Fruit fly (Drosophila melanogaster) whole organism, embryonic: ENCODE results near the gene dind.

Source experiments
- B-H2 ChIP-seq: fragments of 200-800 bp; sonication (Bioruptor generic); optimal IDR thresholded peaks from 2 replicates; lab custom pipeline; 2018; ENCODE audit warnings: missing biosample characterization, mild to moderate bottlenecking, missing genetic modification characterization
- CG11504 ChIP-seq: fragments of 200-800 bp; sonication (Bioruptor generic); optimal IDR thresholded peaks from 3 replicates; lab custom pipeline; 2019; ENCODE audit warnings: missing biosample characterization, mild to moderate bottlenecking, missing genetic modification characterization, moderate library complexity
- CG11695 ChIP-seq: fragments of 200-800 bp; sonication (Bioruptor generic); IDR thresholded peaks from 3 replicates; pipeline ENCODE4 v1.3.6; 2022; ENCODE audit warnings: missing biosample characterization, missing genetic modification characterization
- CG12299 ChIP-seq: fragments of 200-800 bp; sonication (Bioruptor generic); optimal IDR thresholded peaks from 2 replicates; lab custom pipeline; 2018; ENCODE audit warnings: missing biosample characterization, mild to moderate bottlenecking, missing genetic modification characterization
- CG1529 ChIP-seq: fragments of 200-800 bp; sonication (Bioruptor generic); optimal IDR thresholded peaks from 3 replicates; lab custom pipeline; 2018; ENCODE audit warnings: missing biosample characterization, missing genetic modification characterization
- CG17328 ChIP-seq: fragments of 200-800 bp; sonication (Bioruptor generic); IDR thresholded peaks from 2 replicates; pipeline ENCODE4 v1.3.6; 2022; ENCODE audit warnings: missing biosample characterization, missing genetic modification characterization
- CG17361 ChIP-seq: fragments of 200-800 bp; sonication (Bioruptor generic); IDR thresholded peaks from 3 replicates; pipeline ENCODE4 v1.3.6; 2022; ENCODE audit warnings: missing biosample characterization, missing genetic modification characterization
- CG17829 ChIP-seq: fragments of 200-800 bp; optimal IDR thresholded peaks from 2 replicates; lab custom pipeline; 2019; ENCODE audit warnings: missing biosample characterization, mild to moderate bottlenecking, missing genetic modification characterization, moderate library complexity
- CG2116 ChIP-seq: fragments of 200-800 bp; sonication (Bioruptor generic); optimal IDR thresholded peaks from 3 replicates; lab custom pipeline; 2018; ENCODE audit warnings: missing biosample characterization, mild to moderate bottlenecking, missing genetic modification characterization
- CG3407 ChIP-seq: fragments of 200-800 bp; sonication (Bioruptor generic); optimal IDR thresholded peaks from 2 replicates; lab custom pipeline; 2018; ENCODE audit warnings: missing biosample characterization, mild to moderate bottlenecking, missing genetic modification characterization
- CG3838 ChIP-seq: fragments of 200-800 bp; sonication (Bioruptor generic); optimal IDR thresholded peaks from 3 replicates; lab custom pipeline; 2016; ENCODE audit warnings: missing biosample characterization, missing genetic modification characterization
- CG4424 ChIP-seq: fragments of 200-800 bp; sonication (Bioruptor generic); optimal IDR thresholded peaks from 3 replicates; lab custom pipeline; 2016; ENCODE audit warnings: missing biosample characterization, missing genetic modification characterization
- CG5180 ChIP-seq: fragments of 200-800 bp; sonication (Bioruptor generic); optimal IDR thresholded peaks from 3 replicates; lab custom pipeline; 2017; ENCODE audit warnings: missing biosample characterization, missing genetic modification characterization, mild to moderate bottlenecking, moderate library complexity, missing genetic modification reagents
- CG7357 ChIP-seq: fragments of 200-800 bp; sonication (Bioruptor generic); IDR thresholded peaks from 3 replicates; pipeline ENCODE4 v1.3.6; 2022; ENCODE audit warnings: missing biosample characterization, missing genetic modification characterization
- CG8290 ChIP-seq, 3 experiments: fragments of 200-800 bp; sonication (Bioruptor generic); optimal IDR thresholded peaks; 2 replicates each; lab custom pipeline; 2016 to 2019; ENCODE audit warnings: missing biosample characterization in 3 of 3, missing genetic modification characterization in 3 of 3, mild to moderate bottlenecking in 2 of 3, moderate library complexity in 1 of 3
- CG9215 ChIP-seq: fragments of 200-800 bp; sonication (Bioruptor generic); IDR thresholded peaks from 2 replicates; pipeline ENCODE4 v1.3.6; 2022; ENCODE audit warnings: missing biosample characterization, missing genetic modification characterization
- D19A ChIP-seq: fragments of 200-800 bp; optimal IDR thresholded peaks from 3 replicates; lab custom pipeline; 2019; ENCODE audit warnings: missing biosample characterization, mild to moderate bottlenecking, missing genetic modification characterization, moderate library complexity
- E2f1 ChIP-seq: fragments of 200-800 bp; sonication (Bioruptor generic); IDR thresholded peaks from 2 replicates; pipeline ENCODE4 v1.3.6; 2022; ENCODE audit warnings: missing biosample characterization, missing genetic modification characterization
- ERR ChIP-seq: fragments of 200-800 bp; sonication (Bioruptor generic); optimal IDR thresholded peaks from 2 replicates; lab custom pipeline; 2016; ENCODE audit warnings: missing biosample characterization, missing genetic modification characterization
- Eip74EF ChIP-seq, 2 experiments: fragments of 200-800 bp in 1 of 2; fragments of >200 bp in 1 of 2; sonication (Bioruptor generic) in 1 of 2; optimal IDR thresholded peaks; 2 replicates each; lab custom pipeline; 2017 to 2019; ENCODE audit warnings: missing biosample characterization in 2 of 2, missing genetic modification characterization in 2 of 2, mild to moderate bottlenecking in 1 of 2, moderate library complexity in 1 of 2
- Fer3 ChIP-seq: fragments of 200-800 bp; sonication (Bioruptor generic); optimal IDR thresholded peaks from 2 replicates; lab custom pipeline; 2018; ENCODE audit warnings: missing biosample characterization, mild to moderate bottlenecking, missing genetic modification characterization, moderate library complexity
- H15 ChIP-seq: fragments of 200-800 bp; sonication (Bioruptor generic); IDR thresholded peaks from 3 replicates; pipeline ENCODE4 v1.3.6; 2022; ENCODE audit warnings: missing biosample characterization, missing genetic modification characterization
- Med ChIP-seq: fragments of 200-800 bp; sonication (Bioruptor generic); peaks from one replicate; lab custom pipeline; 2016; ENCODE audit warnings: missing biosample characterization, missing genetic modification characterization, mild to moderate bottlenecking, inconsistent platforms, moderate library complexity
- Meics ChIP-seq: fragments of 200-800 bp; sonication (Bioruptor generic); optimal IDR thresholded peaks from 2 replicates; lab custom pipeline; 2017; ENCODE audit warnings: missing biosample characterization, mild to moderate bottlenecking, missing genetic modification characterization
- Nf-YB ChIP-seq: fragments of 200-800 bp; sonication (Bioruptor generic); optimal IDR thresholded peaks from 3 replicates; lab custom pipeline; 2019; ENCODE audit warnings: missing biosample characterization, mild to moderate bottlenecking, missing genetic modification characterization, moderate library complexity
- Ptx1 ChIP-seq: fragments of 200-800 bp; sonication (Bioruptor generic); IDR thresholded peaks from 2 replicates; pipeline ENCODE4 v1.3.6; 2022; ENCODE audit warnings: missing biosample characterization, missing genetic modification characterization
- Ravus ChIP-seq: fragments of 200-800 bp; sonication (Bioruptor generic); IDR thresholded peaks from 2 replicates; pipeline ENCODE4 v1.3.6; 2022; ENCODE audit warnings: missing biosample characterization, missing genetic modification characterization
- Side ChIP-seq: fragments of 200-800 bp; sonication (Bioruptor generic); optimal IDR thresholded peaks from 2 replicates; lab custom pipeline; 2016; ENCODE audit warnings: missing biosample characterization, missing genetic modification characterization
- crp ChIP-seq, 2 experiments: fragments of 200-800 bp; sonication (Bioruptor generic); optimal IDR thresholded peaks; 2 replicates in 1 of 2; 3 replicates in 1 of 2; lab custom pipeline; 2017; ENCODE audit warnings: missing biosample characterization in 2 of 2, missing genetic modification characterization in 2 of 2, mild to moderate bottlenecking in 1 of 2, moderate library complexity in 1 of 2
- cwo ChIP-seq: fragments of 200-800 bp; sonication (Bioruptor generic); optimal IDR thresholded peaks from 3 replicates; lab custom pipeline; 2017; ENCODE audit warnings: missing biosample characterization, missing genetic modification characterization, mild to moderate bottlenecking, moderate library complexity, missing genetic modification reagents
- dm ChIP-seq: fragments of 200-800 bp; sonication (Bioruptor generic); optimal IDR thresholded peaks from 3 replicates; lab custom pipeline; 2016; ENCODE audit warnings: missing biosample characterization, missing genetic modification characterization
- dysf ChIP-seq: fragments of 200-800 bp; sonication (Bioruptor generic); IDR thresholded peaks from 3 replicates; pipeline ENCODE4 v1.3.6; 2022; ENCODE audit warnings: missing biosample characterization, missing genetic modification characterization
- ems ChIP-seq: fragments of 200-800 bp; sonication (Bioruptor generic); optimal IDR thresholded peaks from 3 replicates; lab custom pipeline; 2016; ENCODE audit warnings: missing biosample characterization, missing genetic modification characterization
- fd96Cb ChIP-seq: fragments of 200-800 bp; sonication (Bioruptor generic); optimal IDR thresholded peaks from 2 replicates; lab custom pipeline; 2018; ENCODE audit warnings: missing biosample characterization, mild to moderate bottlenecking, missing genetic modification characterization, moderate library complexity
- ftz-f1 ChIP-seq: fragments of 200-800 bp; sonication (Bioruptor generic); optimal IDR thresholded peaks from 2 replicates; lab custom pipeline; 2016; ENCODE audit warnings: missing biosample characterization, missing genetic modification characterization
- grau ChIP-seq: fragments of 200-800 bp; optimal IDR thresholded peaks from 3 replicates; lab custom pipeline; 2019; ENCODE audit warnings: missing biosample characterization, mild to moderate bottlenecking, missing genetic modification characterization, moderate library complexity
- gt ChIP-seq: fragments of 200-800 bp; sonication (Bioruptor generic); IDR thresholded peaks from 2 replicates; pipeline ENCODE4 v1.3.6; 2022; ENCODE audit warnings: missing biosample characterization, missing genetic modification characterization
- mirr ChIP-seq: fragments of 200-800 bp; sonication (Bioruptor generic); optimal IDR thresholded peaks from 3 replicates; lab custom pipeline; 2018; ENCODE audit warnings: missing biosample characterization, mild to moderate bottlenecking, missing genetic modification characterization
- otp ChIP-seq: fragments of 200-800 bp; sonication (Bioruptor generic); IDR thresholded peaks from 3 replicates; pipeline ENCODE4, ENCODE4 v1.3.6; 2022; ENCODE audit warnings: missing biosample characterization, missing genetic modification characterization
- p53 ChIP-seq: fragments of 200-800 bp; sonication (Bioruptor generic); optimal IDR thresholded peaks from 2 replicates; lab custom pipeline; 2016; ENCODE audit warnings: missing biosample characterization, missing genetic modification characterization
- peb ChIP-seq: fragments of 200-800 bp; sonication (Bioruptor generic); IDR thresholded peaks from 2 replicates; pipeline ENCODE4 v1.3.6; 2022; ENCODE audit warnings: missing biosample characterization, missing genetic modification characterization
- pum ChIP-seq: fragments of 200-800 bp; sonication (Bioruptor generic); optimal IDR thresholded peaks from 2 replicates; lab custom pipeline; 2016; ENCODE audit warnings: missing biosample characterization, missing genetic modification characterization
- run ChIP-seq: fragments of 200-800 bp; sonication (Bioruptor generic); optimal IDR thresholded peaks from 3 replicates; lab custom pipeline; 2018; ENCODE audit warnings: missing biosample characterization, mild to moderate bottlenecking, missing genetic modification characterization
- sens ChIP-seq: fragments of 200-800 bp; sonication (Bioruptor generic); peaks from one replicate; lab custom pipeline; 2016; ENCODE audit warnings: missing biosample characterization, missing genetic modification characterization
- shn ChIP-seq: fragments of 200-800 bp; sonication (Bioruptor generic); optimal IDR thresholded peaks from 3 replicates; lab custom pipeline; 2016; ENCODE audit warnings: missing biosample characterization, missing genetic modification characterization
- sisA ChIP-seq: fragments of 200-800 bp; sonication (Bioruptor generic); IDR thresholded peaks from 2 replicates; pipeline ENCODE4 v1.3.6; 2022; ENCODE audit warnings: missing biosample characterization, missing genetic modification characterization
- so ChIP-seq: fragments of 200-800 bp; sonication (Bioruptor generic); IDR thresholded peaks from 3 replicates; pipeline ENCODE4 v1.3.6; 2022; ENCODE audit warnings: missing biosample characterization, missing genetic modification characterization
- wdn ChIP-seq: fragments of 200-800 bp; sonication (Bioruptor generic); IDR thresholded peaks from 2 replicates; pipeline ENCODE4 v1.3.6; 2022; ENCODE audit warnings: missing biosample characterization, missing genetic modification characterization
- zfh2 ChIP-seq: fragments of 200-800 bp; sonication (Bioruptor generic); optimal IDR thresholded peaks from 2 replicates; lab custom pipeline; 2016; ENCODE audit warnings: missing biosample characterization, missing genetic modification characterization

dind gene

dm6 chr3R:18670441-18671111, 6.8 kb downstream of the dind start (continued):
- TF ChIP-seq Eip74EF (GFP tag; optimal IDR thresholded peaks at IDR 0.05; lab: Kevin White, UChicago): peak in 1 of 2 experiments; percentile 84
- peak; percentile 5 for TF ChIP-seq zfh2 (GFP tag; lab: Kevin White, UChicago)
- TF ChIP-seq run (tag; lab: Kevin White, UChicago): peak; percentile 33
- TF ChIP-seq CG4424 (GFP tag; lab: Kevin White, UChicago): peak; percentile 38
- TF ChIP-seq Nf-YB (GFP tag; lab: Kevin White, UChicago): peak; percentile 22
- TF ChIP-seq CG12299 (tag; lab: Kevin White, UChicago): peak; percentile 47
- TF ChIP-seq wdn (GFP tag; lab: Robert Waterston, UW): 0 out of 2 replicates have a peak, but pooled peaks have one; percentile 16
- no peak for TF ChIP-seq ems
- TF ChIP-seq D19A (tag; lab: Kevin White, UChicago): peak; percentile 16
- peak; percentile 29 for TF ChIP-seq CG3407 (GFP tag; lab: Kevin White, UChicago)
- TF ChIP-seq pum (GFP tag; lab: Kevin White, UChicago): peak; percentile 43
- TF ChIP-seq Ptx1 (GFP tag; lab: Robert Waterston, UW): peak; percentile 40
- TF ChIP-seq p53: no peak

dm6 chr3R:18669812-18670211, 7.5 kb downstream of the dind start:
- TF ChIP-seq ftz-f1 (GFP tag; lab: Kevin White, UChicago) (no peak), B-H2 (GFP tag; lab: Kevin White, UChicago) (no peak), so (GFP tag; lab: Robert Waterston, UW) (no peak), shn (GFP tag; lab: Kevin White, UChicago) (no peak), sens (GFP tag; lab: Kevin White, UChicago) (peak; percentile 73), H15 (GFP tag; lab: Robert Waterston, UW) (no peak), Med (GFP tag; lab: Kevin White, UChicago) (peak; percentile 69), Ravus (GFP tag; lab: Robert Waterston, UW) (no peak), fd96Cb (tag; lab: Kevin White, UChicago) (peak; percentile 22), CG17361 (no peak), crp (GFP tag; optimal IDR thresholded peaks at IDR 0.05; lab: Kevin White, UChicago) (no peak), sisA (peak; percentile 39; the same call in 1 of the 2 replicates), CG11695 (GFP tag; lab: Robert Waterston, UW) (0 out of 3 replicates have a peak, but pooled peaks have one; percentile 16), dm (GFP tag; lab: Kevin White, UChicago) (no peak), Meics (GFP tag; lab: Kevin White, UChicago) (peak; percentile 42), CG8290 (GFP tag; optimal IDR thresholded peaks at IDR 0.05; lab: Kevin White, UChicago) (no peak), CG8290 (tag; optimal IDR thresholded peaks at IDR 0.05; lab: Kevin White, UChicago) (no peak), CG2116 (GFP tag; lab: Kevin White, UChicago) (no peak), CG11504 (tag; lab: Kevin White, UChicago) (peak; percentile 67), CG5180 (GFP tag; lab: Kevin White, UChicago) (no peak), CG7357 (GFP tag; lab: Robert Waterston, UW) (no peak), otp (GFP tag; lab: Robert Waterston, UW) (no peak), Side (GFP tag; lab: Kevin White, UChicago) (no peak), peb (GFP tag; lab: Robert Waterston, UW) (no peak), CG9215 (peak; percentile 24; the same call in 1 of the 2 replicates), mirr (GFP tag; lab: Kevin White, UChicago) (no peak), CG1529 (GFP tag; lab: Kevin White, UChicago) (no peak), CG17328 (GFP tag; lab: Robert Waterston, UW) (0 out of 2 replicates have a peak, but pooled peaks have one; percentile 4), dysf (GFP tag; lab: Robert Waterston, UW) (peak; percentile 48; the same call in 1 of the 3 replicates), CG17829 (no peak), CG3838 (no peak), E2f1 (GFP tag; lab: Robert Waterston, UW) (no peak), grau (tag; lab: Kevin White, UChicago) (peak; percentile 89), ERR (GFP tag; lab: Kevin White, UChicago) (no peak), Fer3 (tag; lab: Kevin White, UChicago) (peak; percentile 18), cwo (GFP tag; lab: Kevin White, UChicago) (no peak), gt (GFP tag; lab: Robert Waterston, UW) (no peak)
